Worm (Caenorhabditis elegans): Measurements from ENCODE around the gene nhr-232.

DNA sequence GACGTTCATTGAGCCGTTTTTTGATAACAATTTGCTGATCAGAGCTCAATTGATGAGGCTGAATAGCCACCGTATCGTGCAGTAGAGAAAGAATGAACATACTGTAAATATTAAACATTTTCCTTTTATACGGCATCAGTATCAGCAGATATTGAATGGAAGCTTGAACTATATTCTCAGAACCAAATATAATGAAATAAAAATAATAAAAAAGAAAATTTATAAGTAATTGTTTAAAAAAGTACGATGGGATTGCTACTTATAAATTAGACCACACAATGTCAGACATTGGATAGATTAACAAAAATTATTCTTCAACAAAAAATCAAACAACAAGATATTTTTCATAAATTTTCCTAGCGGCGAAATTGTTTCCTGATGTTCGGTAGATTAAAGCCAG lies 49.5 kb upstream of the nhr-232 start, which contains the start of gene rpc-25:
- no peak for TF ChIP-seq ama-1 (optimal IDR thresholded peaks at IDR 0.05)
- TF ChIP-seq ceh-36 (tag; optimal IDR thresholded peaks at IDR 0.05): no peak
- TF ChIP-seq scrt-1 (GFP tag; IDR thresholded peaks at IDR 0.05): no peak
- TF ChIP-seq B0310.2 (tag; optimal IDR thresholded peaks at IDR 0.05): no peak
- TF ChIP-seq tbx-37 (GFP tag; conservative IDR thresholded peaks at IDR 0.05): no peak
- TF ChIP-seq flt-1 (GFP tag; IDR thresholded peaks at IDR 0.05): no peak
- no peak for TF ChIP-seq tra-4 (tag; optimal IDR thresholded peaks at IDR 0.05)
- no peak for TF ChIP-seq sea-1 (GFP tag; conservative IDR thresholded peaks at IDR 0.05)
- TF ChIP-seq F13C5.2 (tag; optimal IDR thresholded peaks at IDR 0.05): no peak
- no peak for TF ChIP-seq ceh-13 (GFP tag; optimal IDR thresholded peaks at IDR 0.05)
- TF ChIP-seq aly-1 (tag; optimal IDR thresholded peaks at IDR 0.05): no peak
- no peak for TF ChIP-seq hnd-1 (tag; optimal IDR thresholded peaks at IDR 0.05)
- no peak for TF ChIP-seq pes-1 (GFP tag; IDR thresholded peaks at IDR 0.05)
- no peak for TF ChIP-seq tbx-11 (GFP tag; IDR thresholded peaks at IDR 0.05)
